Fruit fly (Drosophila melanogaster): ENCODE results near the gene CG42272.

dm6 chr3L:5831890-5832289, 29.1 kb downstream of the CG42272 start:
- TF ChIP-seq usp (GFP tag; optimal IDR thresholded peaks at IDR 0.05) = no peak
- no peak for TF ChIP-seq Mio (GFP tag; optimal IDR thresholded peaks at IDR 0.05)
- TF ChIP-seq Dif (GFP tag; optimal IDR thresholded peaks at IDR 0.05; ENCODE audit: partially characterized antibody) = no peak
- TF ChIP-seq pan (optimal IDR thresholded peaks at IDR 0.05) = no peak
